Worm (Caenorhabditis elegans): ENCODE results near the gene adt-3.

DNA sequence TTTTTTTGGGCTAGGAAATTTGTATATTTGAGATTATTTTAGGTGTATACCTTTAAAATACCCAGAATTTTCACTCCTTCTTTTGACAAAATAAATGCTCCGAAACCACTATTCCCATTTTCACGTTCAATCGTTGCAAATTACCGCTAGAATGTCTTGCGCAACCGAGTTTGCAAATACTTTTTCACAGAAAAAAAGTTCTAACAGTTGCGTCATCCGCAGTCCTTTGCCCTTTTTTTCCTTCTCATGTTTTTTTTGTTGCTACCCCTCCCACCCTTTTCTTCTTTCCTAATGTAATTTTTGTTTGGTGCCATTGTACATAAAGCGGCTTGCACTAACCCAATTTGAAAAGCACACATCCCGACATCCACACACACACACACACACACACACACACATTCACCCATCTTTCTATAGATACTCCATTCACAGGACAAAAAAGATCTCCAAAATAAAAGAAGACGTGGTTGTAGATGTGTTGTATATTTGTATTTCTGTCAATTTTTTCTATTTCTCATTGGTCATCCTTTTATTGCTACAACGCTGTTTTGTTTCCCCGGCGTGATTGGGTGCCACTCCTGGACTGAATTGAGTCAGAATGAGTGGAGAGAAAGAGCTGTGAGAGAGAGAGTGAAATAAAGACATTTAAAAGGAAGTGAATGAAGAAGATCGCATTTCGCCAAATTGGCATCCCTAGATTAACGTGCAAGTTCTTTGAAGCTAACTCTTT, 26.2 kb downstream of the adt-3 start:
- no peak for TF ChIP-seq ztf-23 (GFP tag; IDR thresholded peaks at IDR 0.05)
- TF ChIP-seq flt-1 (GFP tag; IDR thresholded peaks at IDR 0.05) = no peak
- TF ChIP-seq T22C8.4 (GFP tag; IDR thresholded peaks at IDR 0.05) = no peak
- TF ChIP-seq ztf-29 (GFP tag; IDR thresholded peaks at IDR 0.05) = no peak
- no peak for TF ChIP-seq med-1 (GFP tag; optimal IDR thresholded peaks at IDR 0.05; ENCODE audit: insufficient read depth)
- TF ChIP-seq klf-2 (GFP tag; conservative IDR thresholded peaks at IDR 0.05) = no peak
- TF ChIP-seq tab-1 (GFP tag; IDR thresholded peaks at IDR 0.05) = no peak
